Worm (Caenorhabditis elegans) whole organism, L3 larva: Measurements from ENCODE around the gene nrf-6.

Experiments
- R02D3.7 ChIP-seq: fragments of 150-350 bp; optimal IDR thresholded peaks from 2 replicates; lab custom pipeline; 2014; ENCODE audit warnings: missing biosample characterization, missing genetic modification characterization
- ZK546.5 ChIP-seq: sonication (generic microtip); optimal IDR thresholded peaks from 2 replicates; lab custom pipeline; 2017; ENCODE audit warnings: missing biosample characterization, missing genetic modification characterization
- aly-2 ChIP-seq: fragments of 150-350 bp; optimal IDR thresholded peaks from 2 replicates; lab custom pipeline; 2014; ENCODE audit warnings: missing biosample characterization, missing genetic modification characterization
- ama-1 ChIP-seq: fragments of 150-350 bp; optimal IDR thresholded peaks from 2 replicates; lab custom pipeline; 2018
- ceh-16 ChIP-seq: sonication (generic microtip); optimal IDR thresholded peaks from 2 replicates; lab custom pipeline; 2017; ENCODE audit warnings: missing biosample characterization, missing genetic modification characterization
- ceh-28 ChIP-seq: fragments of 150-350 bp; optimal IDR thresholded peaks from 2 replicates; lab custom pipeline; 2014; ENCODE audit warnings: missing biosample characterization, missing genetic modification reagents, missing genetic modification characterization
- ceh-82 ChIP-seq: fragments of 150-350 bp; optimal IDR thresholded peaks from 2 replicates; lab custom pipeline; 2014; ENCODE audit warnings: missing biosample characterization, missing genetic modification characterization
- egl-27 ChIP-seq: sonication (generic microtip); optimal IDR thresholded peaks from 4 replicates; lab custom pipeline; 2017; ENCODE audit warnings: missing biosample characterization, missing genetic modification reagents, missing genetic modification characterization
- egl-5 ChIP-seq: fragments of 150-350 bp; optimal IDR thresholded peaks from 2 replicates; lab custom pipeline; 2017; ENCODE audit warnings: missing biosample characterization, missing genetic modification reagents, missing genetic modification characterization, inconsistent platforms
- elt-1 ChIP-seq: fragments of 150-350 bp; optimal IDR thresholded peaks from 2 replicates; lab custom pipeline; 2014; ENCODE audit warnings: missing biosample characterization, missing genetic modification characterization
- elt-2 ChIP-seq: sonication (generic microtip); optimal IDR thresholded peaks from 2 replicates; lab custom pipeline; 2016; ENCODE audit warnings: missing genetic modification reagents, mild to moderate bottlenecking, missing genetic modification characterization, missing compliant biosample characterization
- elt-3 ChIP-seq, 3 experiments: fragments of 150-350 bp in 1 of 3; sonication (generic microtip) in 2 of 3; optimal IDR thresholded peaks; 2 replicates in 2 of 3; 4 replicates in 1 of 3; lab custom pipeline; 2014 to 2017; ENCODE audit warnings: missing biosample characterization in 3 of 3, missing genetic modification characterization in 3 of 3
- eor-1 ChIP-seq, 2 experiments: fragments of 150-350 bp; optimal IDR thresholded peaks; 2 replicates each; lab custom pipeline; 2014 to 2018; ENCODE audit warnings: missing biosample characterization in 2 of 2, missing genetic modification characterization in 2 of 2
- fkh-10 ChIP-seq: sonication (generic microtip); optimal IDR thresholded peaks from 2 replicates; lab custom pipeline; 2017; ENCODE audit warnings: missing biosample characterization, missing genetic modification reagents, missing genetic modification characterization
- fkh-2 ChIP-seq: fragments of 150-350 bp; optimal IDR thresholded peaks from 2 replicates; lab custom pipeline; 2014; ENCODE audit warnings: missing biosample characterization, missing genetic modification reagents, missing genetic modification characterization
- hmg-11 ChIP-seq: sonication (generic microtip); optimal IDR thresholded peaks from 2 replicates; lab custom pipeline; 2016; ENCODE audit warnings: missing genetic modification characterization, missing compliant biosample characterization
- jun-1 ChIP-seq: fragments of 150-350 bp; optimal IDR thresholded peaks from 2 replicates; lab custom pipeline; 2014; ENCODE audit warnings: missing biosample characterization, missing genetic modification reagents, missing genetic modification characterization
- lin-15B ChIP-seq: fragments of 150-350 bp; optimal IDR thresholded peaks from 2 replicates; lab custom pipeline; 2014; ENCODE audit warnings: missing biosample characterization, missing genetic modification characterization
- lin-39 ChIP-seq: fragments of 150-350 bp; optimal IDR thresholded peaks from 2 replicates; lab custom pipeline; 2018; ENCODE audit warnings: missing biosample characterization, missing genetic modification reagents, missing genetic modification characterization
- lsy-12 ChIP-seq: sonication (generic microtip); optimal IDR thresholded peaks from 2 replicates; lab custom pipeline; 2016; ENCODE audit warnings: mild to moderate bottlenecking, missing genetic modification characterization, missing compliant biosample characterization
- mdl-1 ChIP-seq: fragments of 150-350 bp; optimal IDR thresholded peaks from 2 replicates; lab custom pipeline; 2014; ENCODE audit warnings: missing biosample characterization, missing genetic modification characterization
- mml-1 ChIP-seq: fragments of 150-350 bp; sonication (generic microtip); optimal IDR thresholded peaks from 3 replicates; lab custom pipeline; 2014; ENCODE audit warnings: missing biosample characterization, missing genetic modification characterization
- nfya-1 ChIP-seq: sonication (generic microtip); optimal IDR thresholded peaks from 2 replicates; lab custom pipeline; 2017; ENCODE audit warnings: missing genetic modification characterization, mild to moderate bottlenecking, missing compliant biosample characterization, antibody characterized with exemption, moderate library complexity; ENCODE audit not compliant: insufficient read depth
- nhr-237 ChIP-seq: fragments of 150-350 bp; optimal IDR thresholded peaks from 2 replicates; lab custom pipeline; 2014; ENCODE audit warnings: missing biosample characterization, missing genetic modification characterization
- nhr-25 ChIP-seq: sonication (generic microtip); optimal IDR thresholded peaks from 2 replicates; lab custom pipeline; 2017; ENCODE audit warnings: missing biosample characterization, missing genetic modification characterization
- nhr-28 ChIP-seq: fragments of 150-350 bp; optimal IDR thresholded peaks from 2 replicates; lab custom pipeline; 2014; ENCODE audit warnings: missing biosample characterization, missing genetic modification characterization
- nhr-43 ChIP-seq: sonication (generic microtip); optimal IDR thresholded peaks from 2 replicates; lab custom pipeline; 2016; ENCODE audit warnings: mild to moderate bottlenecking, missing genetic modification characterization, missing compliant biosample characterization; ENCODE audit not compliant: poor library complexity, severe bottlenecking
- nhr-67 ChIP-seq: fragments of 150-350 bp; optimal IDR thresholded peaks from 2 replicates; lab custom pipeline; 2014; ENCODE audit warnings: missing biosample characterization, missing genetic modification characterization
- nhr-76 ChIP-seq: fragments of 150-350 bp; sonication (generic microtip); optimal IDR thresholded peaks from 5 replicates; lab custom pipeline; 2014; ENCODE audit warnings: missing biosample characterization, missing genetic modification characterization
- pqm-1 ChIP-seq: fragments of 150-350 bp; optimal IDR thresholded peaks from 2 replicates; lab custom pipeline; 2017; ENCODE audit warnings: missing biosample characterization, missing genetic modification characterization, inconsistent platforms
- sea-2 ChIP-seq: fragments of 150-350 bp; sonication (generic microtip); optimal IDR thresholded peaks from 4 replicates; lab custom pipeline; 2014; ENCODE audit warnings: missing biosample characterization, missing genetic modification reagents, missing genetic modification characterization
- skn-1 ChIP-seq: fragments of 150-350 bp; optimal IDR thresholded peaks from 2 replicates; lab custom pipeline; 2014; ENCODE audit warnings: missing biosample characterization, missing genetic modification characterization
- snpc-4 ChIP-seq: fragments of 150-350 bp; optimal IDR thresholded peaks from 2 replicates; lab custom pipeline; 2014; ENCODE audit warnings: missing biosample characterization, missing genetic modification characterization
- unc-62 ChIP-seq: fragments of 150-350 bp; sonication (generic microtip); optimal IDR thresholded peaks from 4 replicates; lab custom pipeline; 2014; ENCODE audit warnings: missing biosample characterization, missing genetic modification reagents, missing genetic modification characterization
- ztf-11 ChIP-seq: fragments of 150-350 bp; optimal IDR thresholded peaks from 2 replicates; lab custom pipeline; 2014; ENCODE audit warnings: missing biosample characterization, missing genetic modification characterization

Gene nrf-6

ce11 chrII:8052172-8052571, 19.7 kb upstream of the nrf-6 start:
- TF ChIP-seq jun-1 (tag; lab: Kevin White, UChicago) (no peak), ama-1 (lab: Kevin White, UChicago) (no peak), mml-1 (tag; lab: Kevin White, UChicago) (no peak), lsy-12 (tag; lab: Kevin White, UChicago) (no peak), elt-1 (tag; lab: Kevin White, UChicago) (no peak), sea-2 (GFP tag; lab: Kevin White, UChicago) (no peak), nhr-28 (no peak), lin-15B (no peak), nhr-43 (tag; lab: Kevin White, UChicago) (no peak), nhr-76 (tag; lab: Kevin White, UChicago) (no peak), skn-1 (tag; lab: Kevin White, UChicago) (no peak), egl-27 (tag; lab: Kevin White, UChicago) (no peak), egl-5 (tag; lab: Kevin White, UChicago) (no peak), fkh-10 (GFP tag; lab: Kevin White, UChicago) (no peak)

- TF ChIP-seq mml-1 (tag; lab: Kevin White, UChicago): no peak
- no peak for TF ChIP-seq nhr-67
- TF ChIP-seq ceh-16 (tag; lab: Kevin White, UChicago): no peak
- TF ChIP-seq ZK546.5 (tag; lab: Kevin White, UChicago): no peak
- no peak for TF ChIP-seq fkh-10 (GFP tag; lab: Kevin White, UChicago)
- no peak for TF ChIP-seq snpc-4 (tag; lab: Kevin White, UChicago)
- TF ChIP-seq nhr-237 (tag; lab: Kevin White, UChicago): no peak
- no peak for TF ChIP-seq lin-39 (tag; lab: Kevin White, UChicago)
- TF ChIP-seq egl-5 (tag; lab: Kevin White, UChicago): no peak
- no peak for TF ChIP-seq nhr-25 (tag; lab: Kevin White, UChicago)
- no peak for TF ChIP-seq ztf-11 (tag; lab: Kevin White, UChicago)
- no peak for TF ChIP-seq ceh-28
- no peak for TF ChIP-seq unc-62 (GFP tag; lab: Kevin White, UChicago)
- TF ChIP-seq elt-2 (tag; lab: Kevin White, UChicago): no peak
- TF ChIP-seq hmg-11 (tag; lab: Kevin White, UChicago): no peak
- TF ChIP-seq skn-1 (tag; lab: Kevin White, UChicago): no peak
- TF ChIP-seq, all 47 proteins: peak for 0
These were observed 18.8 kb upstream of the nrf-6 start for ce11 chrII:8051330-8051729.

- TF ChIP-seq eor-1 (tag; optimal IDR thresholded peaks at IDR 0.05; lab: Kevin White, UChicago) (no peak), lsy-12 (tag; lab: Kevin White, UChicago) (no peak), egl-5 (tag; lab: Kevin White, UChicago) (no peak), mdl-1 (no peak), aly-2 (no peak), ama-1 (lab: Kevin White, UChicago) (no peak), sea-2 (GFP tag; lab: Kevin White, UChicago) (no peak), ztf-11 (tag; lab: Kevin White, UChicago) (no peak), nhr-237 (tag; lab: Kevin White, UChicago) (no peak), nhr-25 (tag; lab: Kevin White, UChicago) (no peak), mml-1 (tag; lab: Kevin White, UChicago) (no peak), R02D3.7 (tag; lab: Kevin White, UChicago) (no peak), fkh-2 (tag; lab: Kevin White, UChicago) (no peak)
These were observed 18.0 kb upstream of the nrf-6 start, which contains the start of gene mtre-1 for ce11 chrII:8050477-8050876. Gene mtre-1, minus strand, starts transcription at chrII:8050577.

ce11 chrII:8047264-8047663, 14.8 kb upstream of the nrf-6 start, which contains the start of gene apn-1:
Gene apn-1, plus strand, starts transcription at chrII:8047564.
- TF ChIP-seq nhr-67: no peak
- no peak for TF ChIP-seq nfya-1 (tag; lab: Kevin White, UChicago)
- TF ChIP-seq lsy-12 (tag; lab: Kevin White, UChicago): no peak
- no peak for TF ChIP-seq mml-1 (tag; lab: Kevin White, UChicago)
- no peak for TF ChIP-seq pqm-1 (tag; lab: Kevin White, UChicago)
- no peak for TF ChIP-seq elt-3 (tag; optimal IDR thresholded peaks at IDR 0.05; lab: Kevin White, UChicago)
- TF ChIP-seq egl-5 (tag; lab: Kevin White, UChicago): no peak
- no peak for TF ChIP-seq mdl-1
- no peak for TF ChIP-seq ceh-82
- TF ChIP-seq ceh-16 (tag; lab: Kevin White, UChicago): no peak
- no peak for TF ChIP-seq ZK546.5 (tag; lab: Kevin White, UChicago)
- TF ChIP-seq fkh-2 (tag; lab: Kevin White, UChicago): no peak
- no peak for TF ChIP-seq elt-2 (tag; lab: Kevin White, UChicago)
- TF ChIP-seq, all 47 proteins: peak for 0
